Fruit fly (Drosophila melanogaster): ENCODE results near the gene CG46025.

- no peak for TF ChIP-seq psq (optimal IDR thresholded peaks at IDR 0.05)
- no peak for TF ChIP-seq Myc (optimal IDR thresholded peaks at IDR 0.05)
- no peak for TF ChIP-seq h (optimal IDR thresholded peaks at IDR 0.05)
Measured at dm6 chr2L:7711034-7711685, 42.8 kb upstream of the CG46025 start.

Measured in Kc167 (cell line).